Worm (Caenorhabditis elegans) whole organism, L4/young adult: ENCODE data around the gene pqn-91.

Experiments used
- W03F9.2 ChIP-seq: fragments of 150-350 bp; optimal IDR thresholded peaks from 2 replicates; lab custom pipeline; 2014; ENCODE audit warnings: missing biosample characterization, missing genetic modification characterization
- dao-5 ChIP-seq: sonication (generic microtip); optimal IDR thresholded peaks from 2 replicates; lab custom pipeline; 2016; ENCODE audit warnings: missing genotype, missing genetic modification characterization, moderate library complexity, missing compliant biosample characterization
- him-1 ChIP-seq: sonication (generic microtip); optimal IDR thresholded peaks from 2 replicates; lab custom pipeline; 2016; ENCODE audit warnings: missing genotype, missing genetic modification reagents, missing genetic modification characterization, missing compliant biosample characterization

DNA sequence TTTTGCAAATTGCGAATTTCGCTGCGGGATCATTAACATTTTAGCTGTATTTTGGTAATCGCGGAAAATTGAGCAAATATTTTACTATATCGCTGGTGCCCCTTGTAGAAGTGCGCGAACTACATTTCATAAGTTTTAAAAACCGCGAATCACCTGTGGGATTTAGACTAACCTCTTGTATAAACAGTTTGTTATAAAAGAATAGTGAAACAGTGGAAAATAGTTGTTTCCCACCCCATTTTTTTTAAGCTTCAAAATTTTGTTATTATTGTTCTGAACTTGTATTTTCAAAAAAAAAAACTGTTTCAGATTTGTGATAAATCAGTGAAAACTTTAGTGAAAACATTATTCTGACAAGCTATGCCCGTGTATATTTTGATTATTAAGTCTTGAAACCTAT, 23.8 kb downstream of the pqn-91 start:
- TF ChIP-seq W03F9.2 (tag; lab: Kevin White, UChicago): no peak
- no peak for TF ChIP-seq him-1 (tag; lab: Kevin White, UChicago)
- TF ChIP-seq dao-5: no peak
